Worm (Caenorhabditis elegans): ENCODE results near the gene snt-6.

ce11 chrII:729931-730330, 20.1 kb downstream of the snt-6 start:
- TF ChIP-seq unc-86 (tag; optimal IDR thresholded peaks at IDR 0.05) (no peak), ceh-9 (tag; optimal IDR thresholded peaks at IDR 0.05) (no peak), ceh-45 (GFP tag; IDR thresholded peaks at IDR 0.05) (no peak), nfya-1 (tag; optimal IDR thresholded peaks at IDR 0.05) (no peak), sox-4 (tag; optimal IDR thresholded peaks at IDR 0.05) (no peak), T23F11.4 (GFP tag; optimal IDR thresholded peaks at IDR 0.05) (no peak), mec-3 (tag; optimal IDR thresholded peaks at IDR 0.05; ENCODE audit: borderline replicate concordance) (no peak), pqm-1 (tag; optimal IDR thresholded peaks at IDR 0.05) (no peak)

All from whole organism, late embryonic.